Fruit fly (Drosophila melanogaster) whole organism, embryonic: Measurements from ENCODE around the gene CG10513.

Source experiments
- ATbp ChIP-seq: fragments of 200-800 bp; sonication (Bioruptor generic); optimal IDR thresholded peaks from 2 replicates; lab custom pipeline; 2017; ENCODE audit warnings: missing biosample characterization, mild to moderate bottlenecking, missing genetic modification characterization, missing genetic modification reagents
- B-H1 ChIP-seq: fragments of 200-800 bp; sonication (Bioruptor generic); IDR thresholded peaks from 3 replicates; pipeline ENCODE4 v1.3.6; 2022; ENCODE audit warnings: missing biosample characterization, missing genetic modification characterization
- Bteb2 ChIP-seq: fragments of 200-800 bp; sonication (Bioruptor generic); optimal IDR thresholded peaks from 2 replicates; lab custom pipeline; 2016; ENCODE audit warnings: missing biosample characterization, missing genetic modification characterization
- CG10321 ChIP-seq: fragments of 200-800 bp; sonication (Bioruptor generic); IDR thresholded peaks from 2 replicates; pipeline ENCODE4 v1.3.6; 2022; ENCODE audit warnings: missing biosample characterization, missing genetic modification characterization
- CG10979 ChIP-seq: fragments of 200-800 bp; sonication (Bioruptor generic); optimal IDR thresholded peaks from 2 replicates; lab custom pipeline; 2018; ENCODE audit warnings: missing biosample characterization, mild to moderate bottlenecking, missing genetic modification characterization, moderate library complexity
- CG13296 ChIP-seq: fragments of 200-800 bp; sonication (Bioruptor generic); optimal IDR thresholded peaks from 3 replicates; lab custom pipeline; 2018; ENCODE audit warnings: missing biosample characterization, mild to moderate bottlenecking, missing genetic modification characterization
- CG15479 ChIP-seq: fragments of 200-800 bp; sonication (Bioruptor generic); optimal IDR thresholded peaks from 3 replicates; lab custom pipeline; 2019; ENCODE audit warnings: missing biosample characterization, mild to moderate bottlenecking, missing genetic modification characterization, moderate library complexity
- CG18476 ChIP-seq: fragments of 200-800 bp; sonication (Bioruptor generic); optimal IDR thresholded peaks from 2 replicates; lab custom pipeline; 2016; ENCODE audit warnings: missing biosample characterization, mild to moderate bottlenecking, missing genetic modification characterization
- CG18619 ChIP-seq: fragments of 200-800 bp; sonication (Bioruptor generic); optimal IDR thresholded peaks from 3 replicates; lab custom pipeline; 2017; ENCODE audit warnings: missing biosample characterization, mild to moderate bottlenecking, missing genetic modification characterization
- CG2712 ChIP-seq: fragments of 200-800 bp; optimal IDR thresholded peaks from 3 replicates; lab custom pipeline; 2019; ENCODE audit warnings: missing biosample characterization, mild to moderate bottlenecking, missing genetic modification characterization, moderate library complexity
- CG31224 ChIP-seq: fragments of 200-800 bp; sonication (Bioruptor generic); IDR thresholded peaks from 2 replicates; pipeline ENCODE4 v1.3.6; 2022; ENCODE audit warnings: missing biosample characterization, missing genetic modification characterization
- CG32532 ChIP-seq: fragments of 200-800 bp; sonication (Bioruptor generic); IDR thresholded peaks from 2 replicates; pipeline ENCODE4 v1.3.6; 2022; ENCODE audit warnings: missing biosample characterization, missing genetic modification characterization
- CG4730 ChIP-seq: fragments of 200-800 bp; sonication (Bioruptor generic); IDR thresholded peaks from 2 replicates; pipeline ENCODE4 v1.3.6; 2022; ENCODE audit warnings: missing biosample characterization, missing genetic modification characterization
- CG6689 ChIP-seq: fragments of 200-800 bp; sonication (Bioruptor generic); IDR thresholded peaks from 2 replicates; pipeline ENCODE4 v1.3.6; 2022; ENCODE audit warnings: missing biosample characterization, missing genetic modification characterization
- CG6791 ChIP-seq: fragments of 200-800 bp; sonication (Bioruptor generic); IDR thresholded peaks from 3 replicates; pipeline ENCODE4 v1.3.6; 2022; ENCODE audit warnings: missing biosample characterization, missing genetic modification characterization; ENCODE audit not compliant: partially characterized antibody
- CG7839 ChIP-seq: fragments of 200-800 bp; sonication (Bioruptor generic); optimal IDR thresholded peaks from 3 replicates; lab custom pipeline; 2018; ENCODE audit warnings: missing biosample characterization, mild to moderate bottlenecking, missing genetic modification characterization, moderate library complexity
- CG7963 ChIP-seq: fragments of 200-800 bp; sonication (Bioruptor generic); IDR thresholded peaks from 3 replicates; pipeline ENCODE4 v1.3.6; 2022; ENCODE audit warnings: missing biosample characterization, missing genetic modification characterization; ENCODE audit not compliant: partially characterized antibody
- CG8478 ChIP-seq: fragments of >200 bp; optimal IDR thresholded peaks from 2 replicates; lab custom pipeline; 2018
- CG9437 ChIP-seq: fragments of 200-800 bp; sonication (Bioruptor generic); optimal IDR thresholded peaks from 2 replicates; lab custom pipeline; 2018; ENCODE audit warnings: missing biosample characterization, mild to moderate bottlenecking, missing genetic modification characterization
- Dfd ChIP-seq, 2 experiments: fragments of >200 bp; optimal IDR thresholded peaks; 2 replicates each; lab custom pipeline; 2017; ENCODE audit warnings: missing biosample characterization in 2 of 2, missing genetic modification characterization in 2 of 2
- Dip2 ChIP-seq: fragments of 200-800 bp; sonication (Bioruptor generic); IDR thresholded peaks from 2 replicates; pipeline ENCODE4 v1.3.6; 2022; ENCODE audit warnings: missing biosample characterization, missing genetic modification characterization
- E2f2 ChIP-seq: fragments of 200-800 bp; sonication (Bioruptor generic); IDR thresholded peaks from 2 replicates; pipeline ENCODE4 v1.3.6; 2022; ENCODE audit warnings: missing biosample characterization, missing genetic modification characterization
- Elba2 ChIP-seq: fragments of 200-800 bp; sonication (Bioruptor generic); optimal IDR thresholded peaks from 3 replicates; lab custom pipeline; 2016; ENCODE audit warnings: missing biosample characterization, missing genetic modification characterization
- Gsc ChIP-seq: fragments of 200-800 bp; sonication (Bioruptor generic); IDR thresholded peaks from 2 replicates; pipeline ENCODE4 v1.3.6; 2022; ENCODE audit warnings: missing biosample characterization, missing genetic modification characterization
- H2.0 ChIP-seq: fragments of 200-800 bp; sonication (Bioruptor generic); IDR thresholded peaks from 2 replicates; pipeline ENCODE4 v1.3.6; 2022; ENCODE audit warnings: missing biosample characterization, missing genetic modification characterization
- HHEX ChIP-seq: fragments of 200-800 bp; sonication (Bioruptor generic); optimal IDR thresholded peaks from 3 replicates; lab custom pipeline; 2017; ENCODE audit warnings: missing biosample characterization, mild to moderate bottlenecking, missing genetic modification characterization, missing genetic modification reagents
- Hmx ChIP-seq: fragments of 200-800 bp; sonication (Bioruptor generic); optimal IDR thresholded peaks from 2 replicates; lab custom pipeline; 2016; ENCODE audit warnings: missing biosample characterization, missing genetic modification characterization
- Neu2 ChIP-seq: fragments of 200-800 bp; sonication (Bioruptor generic); optimal IDR thresholded peaks from 3 replicates; lab custom pipeline; 2016; ENCODE audit warnings: missing biosample characterization, missing genetic modification characterization, borderline replicate concordance
- Optix ChIP-seq: fragments of 200-800 bp; sonication (Bioruptor generic); IDR thresholded peaks from 3 replicates; pipeline ENCODE4 v1.3.6; 2022; ENCODE audit warnings: missing biosample characterization, missing genetic modification characterization
- Sry-δ ChIP-seq: fragments of 200-800 bp; sonication (Bioruptor generic); optimal IDR thresholded peaks from 2 replicates; lab custom pipeline; 2016; ENCODE audit warnings: missing biosample characterization, missing genetic modification characterization
- Tbp ChIP-seq: fragments of >200 bp; optimal IDR thresholded peaks from 2 replicates; lab custom pipeline; 2018; ENCODE audit warnings: missing biosample characterization, missing genetic modification characterization
- bowl ChIP-seq: fragments of 200-800 bp; sonication (Bioruptor generic); IDR thresholded peaks from 2 replicates; pipeline ENCODE4 v1.3.6; 2022; ENCODE audit warnings: missing biosample characterization, missing genetic modification characterization
- chif ChIP-seq, 2 experiments: fragments of 200-800 bp; sonication (Bioruptor generic); optimal IDR thresholded peaks; 3 replicates each; lab custom pipeline; 2016; ENCODE audit warnings: missing biosample characterization in 2 of 2, missing genetic modification characterization in 2 of 2
- ci ChIP-seq: fragments of 200-800 bp; sonication (Bioruptor generic); IDR thresholded peaks from 3 replicates; pipeline ENCODE4 v1.3.6; 2022; ENCODE audit warnings: missing biosample characterization, missing genetic modification characterization
- fd102C ChIP-seq: fragments of 200-800 bp; sonication (Bioruptor generic); optimal IDR thresholded peaks from 2 replicates; lab custom pipeline; 2018; ENCODE audit warnings: missing biosample characterization, mild to moderate bottlenecking, missing genetic modification characterization, moderate library complexity
- gcm ChIP-seq: fragments of 200-800 bp; sonication (Bioruptor generic); optimal IDR thresholded peaks from 2 replicates; lab custom pipeline; 2019; ENCODE audit warnings: missing biosample characterization, mild to moderate bottlenecking, missing genetic modification characterization, moderate library complexity
- h ChIP-seq: fragments of >200 bp; optimal IDR thresholded peaks from 2 replicates; lab custom pipeline; 2017
- hth ChIP-seq: fragments of >200 bp; optimal IDR thresholded peaks from 2 replicates; lab custom pipeline; 2017; ENCODE audit warnings: inconsistent platforms
- kah ChIP-seq: fragments of 200-800 bp; sonication (Bioruptor generic); optimal IDR thresholded peaks from 2 replicates; lab custom pipeline; 2018; ENCODE audit warnings: missing biosample characterization, mild to moderate bottlenecking, missing genetic modification characterization
- lilli ChIP-seq: fragments of 200-800 bp; sonication (Bioruptor generic); optimal IDR thresholded peaks from 3 replicates; lab custom pipeline; 2016; ENCODE audit warnings: missing biosample characterization, missing genetic modification characterization
- lola ChIP-seq, 3 experiments: fragments of >200 bp in 2 of 3; fragments of 200-800 bp in 1 of 3; sonication (Bioruptor generic) in 1 of 3; optimal IDR thresholded peaks; 2 replicates each; lab custom pipeline; 2017 to 2019; ENCODE audit warnings: missing biosample characterization in 3 of 3, missing genetic modification characterization in 3 of 3, mild to moderate bottlenecking in 1 of 3, moderate library complexity in 1 of 3
- nerfin-1 ChIP-seq: fragments of 200-800 bp; sonication (Bioruptor generic); optimal IDR thresholded peaks from 3 replicates; lab custom pipeline; 2019; ENCODE audit warnings: missing biosample characterization, mild to moderate bottlenecking, missing genetic modification characterization, moderate library complexity
- pan ChIP-seq, 4 experiments: fragments of >200 bp in 3 of 4; fragments of 200-800 bp in 1 of 4; sonication (Bioruptor generic) in 1 of 4; optimal IDR thresholded peaks in 3 of 4; IDR thresholded peaks in 1 of 4; 2 replicates each; pipeline versions ENCODE4 v1.3.6 to Lab custom; 2017 to 2022; ENCODE audit warnings: missing biosample characterization in 2 of 4, missing genetic modification characterization in 2 of 4, mixed read lengths in 1 of 4
- pros ChIP-seq: fragments of 200-800 bp; sonication (Bioruptor generic); optimal IDR thresholded peaks from 3 replicates; lab custom pipeline; 2019; ENCODE audit warnings: missing biosample characterization, mild to moderate bottlenecking, missing genetic modification characterization, moderate library complexity
- pzg ChIP-seq: fragments of 200-800 bp; sonication (Bioruptor generic); optimal IDR thresholded peaks from 3 replicates; lab custom pipeline; 2018; ENCODE audit warnings: missing biosample characterization, mild to moderate bottlenecking, missing genetic modification characterization, moderate library complexity
- sd ChIP-seq: fragments of 200-800 bp; sonication (Bioruptor generic); optimal IDR thresholded peaks from 3 replicates; lab custom pipeline; 2018; ENCODE audit warnings: missing biosample characterization, mild to moderate bottlenecking, missing genetic modification characterization, moderate library complexity
- slbo ChIP-seq: fragments of 200-800 bp; sonication (Bioruptor generic); IDR thresholded peaks from 2 replicates; pipeline ENCODE4 v1.3.6; 2022; ENCODE audit warnings: missing biosample characterization, missing genetic modification characterization
- so ChIP-seq: fragments of 200-800 bp; sonication (Bioruptor generic); IDR thresholded peaks from 3 replicates; pipeline ENCODE4 v1.3.6; 2022; ENCODE audit warnings: missing biosample characterization, missing genetic modification characterization
- zfh2 ChIP-seq: fragments of 200-800 bp; sonication (Bioruptor generic); optimal IDR thresholded peaks from 2 replicates; lab custom pipeline; 2016; ENCODE audit warnings: missing biosample characterization, missing genetic modification characterization

Gene CG10513

DNA sequence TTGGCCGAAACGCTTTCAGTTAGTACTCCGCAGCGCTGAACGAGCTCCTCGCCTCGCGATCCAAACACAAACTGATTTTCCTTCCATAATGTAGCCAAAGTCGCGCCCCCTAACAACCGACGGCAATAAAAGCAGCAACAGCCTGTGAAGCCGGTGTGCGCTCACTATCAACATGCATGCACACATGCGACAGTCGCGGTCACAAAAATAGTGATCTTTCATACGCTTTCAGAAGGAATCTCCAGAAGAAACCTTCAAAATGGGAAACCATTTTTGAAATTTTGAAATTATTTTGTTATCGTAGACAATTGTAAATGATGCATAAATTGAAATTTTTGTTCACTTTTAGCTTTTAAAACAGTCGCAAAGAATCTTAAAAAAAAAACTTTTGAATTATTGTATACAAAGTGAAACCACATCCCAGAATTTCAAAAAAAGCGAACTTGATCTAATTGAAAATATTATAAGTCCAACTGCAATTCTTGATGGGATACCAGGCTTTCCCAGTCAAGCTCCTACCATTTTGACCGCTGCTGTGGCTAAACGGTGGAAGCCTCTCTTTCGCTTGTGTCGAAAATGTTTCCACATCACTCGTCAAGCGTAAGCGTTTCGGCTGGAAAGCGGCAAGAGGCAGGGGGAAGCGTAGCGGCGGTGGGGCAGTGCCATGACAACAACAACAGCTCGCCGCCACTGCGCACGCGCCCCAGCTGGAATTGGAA, 44.6 kb downstream of the CG10513 start, which contains the start of gene Cad96Cb (continued):
- TF ChIP-seq CG2712 (tag; lab: Kevin White, UChicago) (peak; percentile 91), so (peak; percentile 66; the same call in 1 of the 3 replicates), CG31224 (no peak), bowl (GFP tag; lab: Robert Waterston, UW) (no peak), hth (lab: Kevin White, UChicago) (no peak), Optix (GFP tag; lab: Robert Waterston, UW) (no peak), E2f2 (GFP tag; lab: Robert Waterston, UW) (peak; percentile 50), CG10321 (GFP tag; lab: Robert Waterston, UW) (no peak), nerfin-1 (tag; lab: Kevin White, UChicago) (peak; percentile 88), sd (peak; percentile 20), h (lab: Kevin White, UChicago) (no peak), H2.0 (peak; percentile 38; the same call in 1 of the 2 replicates), lola (GFP tag; optimal IDR thresholded peaks at IDR 0.05; lab: Kevin White, UChicago) (peak in 1 of 3 experiments; percentile 94), pan (optimal IDR thresholded peaks at IDR 0.05; lab: Kevin White, UChicago) (no peak), pan (GFP tag; optimal IDR thresholded peaks at IDR 0.05 in 1 of 2, IDR thresholded peaks at IDR 0.05 in 1 of 2) (peak in 1 of 2 experiments; percentile 66), gcm (peak; percentile 86), pzg (GFP tag; lab: Kevin White, UChicago) (no peak), CG7839 (tag; lab: Kevin White, UChicago) (peak; percentile 90), Hmx (GFP tag; lab: Kevin White, UChicago) (peak; percentile 34), Elba2 (GFP tag; lab: Kevin White, UChicago) (no peak), lilli (GFP tag; lab: Kevin White, UChicago) (peak; percentile 72), CG32532 (GFP tag; lab: Robert Waterston, UW) (peak; percentile 40; the same call in 1 of the 2 replicates), CG9437 (GFP tag; lab: Kevin White, UChicago) (peak; percentile 87), CG6689 (GFP tag; lab: Robert Waterston, UW) (peak; percentile 81), CG18619 (GFP tag; lab: Kevin White, UChicago) (peak; percentile 82), CG4730 (GFP tag; lab: Robert Waterston, UW) (no peak), pros (no peak), Neu2 (GFP tag; lab: Kevin White, UChicago) (no peak), HHEX (peak; percentile 74), CG8478 (lab: Kevin White, UChicago) (no peak), Tbp (GFP tag; lab: Kevin White, UChicago) (no peak), CG13296 (GFP tag; lab: Kevin White, UChicago) (peak; percentile 67), Gsc (GFP tag; lab: Robert Waterston, UW) (no peak), chif (GFP tag; optimal IDR thresholded peaks at IDR 0.05; lab: Kevin White, UChicago) (peak; percentile 56 to 89), Dip2 (GFP tag; lab: Robert Waterston, UW) (no peak), CG18476 (GFP tag; lab: Kevin White, UChicago) (peak; percentile 80), Sry-δ (GFP tag; lab: Kevin White, UChicago) (peak; percentile 21), ATbp (GFP tag; lab: Kevin White, UChicago) (peak; percentile 86), B-H1 (GFP tag; lab: Robert Waterston, UW) (no peak; the same call in 2 of the 3 replicates), ci (GFP tag; lab: Robert Waterston, UW) (peak; percentile 63; the same call in 2 of the 3 replicates), CG10979 (tag; lab: Kevin White, UChicago) (peak; percentile 94), slbo (GFP tag; lab: Robert Waterston, UW) (peak; percentile 38; the same call in 1 of the 2 replicates), CG15479 (GFP tag; lab: Kevin White, UChicago) (no peak), kah (GFP tag; lab: Kevin White, UChicago) (peak; percentile 80), Dfd (GFP tag; optimal IDR thresholded peaks at IDR 0.05; lab: Kevin White, UChicago) (no peak), Bteb2 (GFP tag; lab: Kevin White, UChicago) (peak; percentile 78), zfh2 (GFP tag; lab: Kevin White, UChicago) (peak; percentile 0), CG7963 (GFP tag; lab: Robert Waterston, UW) (0 out of 3 replicates have a peak, but pooled peaks have one; percentile 34), fd102C (GFP tag; lab: Kevin White, UChicago) (no peak), CG6791 (GFP tag; lab: Robert Waterston, UW) (no peak)
